Worm (Caenorhabditis elegans) whole organism, L3 larva: ENCODE results near the gene K09E9.1.
A peak's percentile ranks its signal among the peaks of the same experiment; 100 is the strongest.

ENCODE experiments used
- R02D3.7 ChIP-seq: fragments of 150-350 bp; optimal IDR thresholded peaks from 2 replicates; lab custom pipeline; 2014; ENCODE audit warnings: missing biosample characterization, missing genetic modification characterization
- aly-2 ChIP-seq: fragments of 150-350 bp; optimal IDR thresholded peaks from 2 replicates; lab custom pipeline; 2014; ENCODE audit warnings: missing biosample characterization, missing genetic modification characterization
- ama-1 ChIP-seq: fragments of 150-350 bp; optimal IDR thresholded peaks from 2 replicates; lab custom pipeline; 2018
- ceh-28 ChIP-seq: fragments of 150-350 bp; optimal IDR thresholded peaks from 2 replicates; lab custom pipeline; 2014; ENCODE audit warnings: missing biosample characterization, missing genetic modification reagents, missing genetic modification characterization
- ceh-82 ChIP-seq: fragments of 150-350 bp; optimal IDR thresholded peaks from 2 replicates; lab custom pipeline; 2014; ENCODE audit warnings: missing biosample characterization, missing genetic modification characterization
- ceh-9 ChIP-seq: sonication (generic microtip); optimal IDR thresholded peaks from 2 replicates; lab custom pipeline; 2018; ENCODE audit warnings: missing biosample characterization, missing genetic modification characterization
- daf-12 ChIP-seq: fragments of 150-350 bp; optimal IDR thresholded peaks from 2 replicates; lab custom pipeline; 2014; ENCODE audit warnings: missing biosample characterization, missing genetic modification reagents, missing genetic modification characterization
- egl-27 ChIP-seq: sonication (generic microtip); optimal IDR thresholded peaks from 4 replicates; lab custom pipeline; 2017; ENCODE audit warnings: missing biosample characterization, missing genetic modification reagents, missing genetic modification characterization
- egl-5 ChIP-seq: fragments of 150-350 bp; optimal IDR thresholded peaks from 2 replicates; lab custom pipeline; 2017; ENCODE audit warnings: missing biosample characterization, missing genetic modification reagents, missing genetic modification characterization, inconsistent platforms
- elt-2 ChIP-seq: sonication (generic microtip); optimal IDR thresholded peaks from 2 replicates; lab custom pipeline; 2016; ENCODE audit warnings: missing genetic modification reagents, mild to moderate bottlenecking, missing genetic modification characterization, missing compliant biosample characterization
- eor-1 ChIP-seq, 2 experiments: fragments of 150-350 bp; optimal IDR thresholded peaks; 2 replicates each; lab custom pipeline; 2014 to 2018; ENCODE audit warnings: missing biosample characterization in 2 of 2, missing genetic modification characterization in 2 of 2
- fkh-10 ChIP-seq: sonication (generic microtip); optimal IDR thresholded peaks from 2 replicates; lab custom pipeline; 2017; ENCODE audit warnings: missing biosample characterization, missing genetic modification reagents, missing genetic modification characterization
- fkh-2 ChIP-seq: fragments of 150-350 bp; optimal IDR thresholded peaks from 2 replicates; lab custom pipeline; 2014; ENCODE audit warnings: missing biosample characterization, missing genetic modification reagents, missing genetic modification characterization
- fos-1 ChIP-seq: fragments of 150-350 bp; optimal IDR thresholded peaks from 2 replicates; lab custom pipeline; 2014; ENCODE audit warnings: missing biosample characterization, missing genetic modification characterization
- hmg-11 ChIP-seq: sonication (generic microtip); optimal IDR thresholded peaks from 2 replicates; lab custom pipeline; 2016; ENCODE audit warnings: missing genetic modification characterization, missing compliant biosample characterization
- jun-1 ChIP-seq: fragments of 150-350 bp; optimal IDR thresholded peaks from 2 replicates; lab custom pipeline; 2014; ENCODE audit warnings: missing biosample characterization, missing genetic modification reagents, missing genetic modification characterization
- lin-39 ChIP-seq: fragments of 150-350 bp; optimal IDR thresholded peaks from 2 replicates; lab custom pipeline; 2018; ENCODE audit warnings: missing biosample characterization, missing genetic modification reagents, missing genetic modification characterization
- lsy-12 ChIP-seq: sonication (generic microtip); optimal IDR thresholded peaks from 2 replicates; lab custom pipeline; 2016; ENCODE audit warnings: mild to moderate bottlenecking, missing genetic modification characterization, missing compliant biosample characterization
- mml-1 ChIP-seq: fragments of 150-350 bp; sonication (generic microtip); optimal IDR thresholded peaks from 3 replicates; lab custom pipeline; 2014; ENCODE audit warnings: missing biosample characterization, missing genetic modification characterization
- nfya-1 ChIP-seq: sonication (generic microtip); optimal IDR thresholded peaks from 2 replicates; lab custom pipeline; 2017; ENCODE audit warnings: missing genetic modification characterization, mild to moderate bottlenecking, missing compliant biosample characterization, antibody characterized with exemption, moderate library complexity; ENCODE audit not compliant: insufficient read depth
- nhr-11 ChIP-seq: fragments of 150-350 bp; optimal IDR thresholded peaks from 2 replicates; lab custom pipeline; 2014; ENCODE audit warnings: missing biosample characterization, missing genetic modification characterization
- nhr-12 ChIP-seq: fragments of 150-350 bp; optimal IDR thresholded peaks from 2 replicates; lab custom pipeline; 2014; ENCODE audit warnings: missing biosample characterization, missing genetic modification characterization
- nhr-23 ChIP-seq: fragments of 150-350 bp; optimal IDR thresholded peaks from 2 replicates; lab custom pipeline; 2014; ENCODE audit warnings: missing biosample characterization, missing genetic modification reagents, missing genetic modification characterization
- nhr-237 ChIP-seq: fragments of 150-350 bp; optimal IDR thresholded peaks from 2 replicates; lab custom pipeline; 2014; ENCODE audit warnings: missing biosample characterization, missing genetic modification characterization
- nhr-25 ChIP-seq: sonication (generic microtip); optimal IDR thresholded peaks from 2 replicates; lab custom pipeline; 2017; ENCODE audit warnings: missing biosample characterization, missing genetic modification characterization
- nhr-28 ChIP-seq: fragments of 150-350 bp; optimal IDR thresholded peaks from 2 replicates; lab custom pipeline; 2014; ENCODE audit warnings: missing biosample characterization, missing genetic modification characterization
- nhr-43 ChIP-seq: sonication (generic microtip); optimal IDR thresholded peaks from 2 replicates; lab custom pipeline; 2016; ENCODE audit warnings: mild to moderate bottlenecking, missing genetic modification characterization, missing compliant biosample characterization; ENCODE audit not compliant: poor library complexity, severe bottlenecking
- nhr-76 ChIP-seq: fragments of 150-350 bp; sonication (generic microtip); optimal IDR thresholded peaks from 5 replicates; lab custom pipeline; 2014; ENCODE audit warnings: missing biosample characterization, missing genetic modification characterization
- nhr-77 ChIP-seq: fragments of 150-350 bp; optimal IDR thresholded peaks from 2 replicates; lab custom pipeline; 2014; ENCODE audit warnings: missing biosample characterization, missing genetic modification characterization
- pha-4 ChIP-seq: fragments of 150-350 bp; optimal IDR thresholded peaks from 2 replicates; lab custom pipeline; 2014; ENCODE audit warnings: missing biosample characterization, missing genetic modification reagents, missing genetic modification characterization
- pqm-1 ChIP-seq: fragments of 150-350 bp; optimal IDR thresholded peaks from 2 replicates; lab custom pipeline; 2017; ENCODE audit warnings: missing biosample characterization, missing genetic modification characterization, inconsistent platforms
- skn-1 ChIP-seq: fragments of 150-350 bp; optimal IDR thresholded peaks from 2 replicates; lab custom pipeline; 2014; ENCODE audit warnings: missing biosample characterization, missing genetic modification characterization
- snpc-4 ChIP-seq: fragments of 150-350 bp; optimal IDR thresholded peaks from 2 replicates; lab custom pipeline; 2014; ENCODE audit warnings: missing biosample characterization, missing genetic modification characterization
- unc-62 ChIP-seq: fragments of 150-350 bp; sonication (generic microtip); optimal IDR thresholded peaks from 4 replicates; lab custom pipeline; 2014; ENCODE audit warnings: missing biosample characterization, missing genetic modification reagents, missing genetic modification characterization
- ztf-11 ChIP-seq: fragments of 150-350 bp; optimal IDR thresholded peaks from 2 replicates; lab custom pipeline; 2014; ENCODE audit warnings: missing biosample characterization, missing genetic modification characterization
- ztf-4 ChIP-seq: fragments of 150-350 bp; optimal IDR thresholded peaks from 2 replicates; lab custom pipeline; 2014; ENCODE audit warnings: missing biosample characterization, missing genetic modification characterization

The K09E9.1 gene

DNA sequence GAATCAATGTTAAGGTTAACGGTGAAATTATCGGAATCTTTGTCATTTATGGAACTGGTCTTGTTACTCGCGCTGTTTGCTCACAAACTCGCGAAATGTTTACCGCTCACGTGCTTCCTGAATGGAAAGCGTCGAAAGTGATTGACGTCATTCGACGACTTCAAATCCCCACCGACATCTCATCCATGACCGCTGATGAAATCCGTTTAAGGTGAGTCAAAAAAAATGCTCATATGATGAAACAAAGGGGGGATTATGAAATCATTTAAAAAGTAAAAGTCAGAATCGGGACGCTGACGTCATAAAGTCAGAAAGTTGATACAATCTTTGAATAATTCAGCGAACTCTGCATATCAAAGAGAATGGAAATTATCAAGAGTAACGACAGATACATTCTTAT lies 11.7 kb upstream of the K09E9.1 start:
- TF ChIP-seq skn-1 (tag; lab: Kevin White, UChicago), result no peak
- TF ChIP-seq pha-4 (tag; lab: Kevin White, UChicago), result peak; percentile 11
- TF ChIP-seq nfya-1 (tag; lab: Kevin White, UChicago), result peak; percentile 15
- no peak for TF ChIP-seq nhr-28 (tag; lab: Kevin White, UChicago)
- peak; percentile 51 for TF ChIP-seq jun-1 (tag; lab: Kevin White, UChicago)

DNA sequence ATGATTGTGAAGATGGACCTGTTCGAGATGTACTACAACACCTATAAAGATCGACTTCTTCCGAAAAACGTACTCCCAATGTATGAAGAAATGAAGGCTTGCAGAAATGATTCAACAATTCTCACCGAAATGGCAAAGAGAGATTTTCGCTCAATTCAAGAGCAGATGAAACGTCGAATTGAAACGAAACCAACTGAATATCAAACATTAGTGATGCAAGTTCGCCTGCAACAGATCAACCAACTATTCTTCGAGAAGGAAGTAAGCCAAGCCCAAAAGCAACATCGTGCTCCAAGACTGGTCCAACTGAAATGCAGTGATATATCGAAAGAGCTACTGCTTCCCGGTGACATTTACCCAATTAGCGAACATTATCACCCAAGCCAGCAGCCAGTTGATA lies 10.6 kb upstream of the K09E9.1 start:
- TF ChIP-seq skn-1 (tag; lab: Kevin White, UChicago) (no peak), elt-2 (no peak), nhr-237 (tag; lab: Kevin White, UChicago) (no peak), eor-1 (tag; optimal IDR thresholded peaks at IDR 0.05; lab: Kevin White, UChicago) (no peak), fkh-2 (tag; lab: Kevin White, UChicago) (no peak), nhr-12 (tag; lab: Kevin White, UChicago) (no peak), R02D3.7 (tag; lab: Kevin White, UChicago) (no peak), lsy-12 (tag; lab: Kevin White, UChicago) (no peak), egl-5 (no peak)

ce11 chrX:15610527-15611091 lies 9.7 kb upstream of the K09E9.1 start:
- TF ChIP-seq nhr-11 (tag; lab: Kevin White, UChicago) (no peak), ama-1 (peak; percentile 85), pqm-1 (tag; lab: Kevin White, UChicago) (peak; percentile 97), nhr-77 (tag; lab: Kevin White, UChicago) (peak; percentile 35), daf-12 (no peak), snpc-4 (tag; lab: Kevin White, UChicago) (peak; percentile 12), aly-2 (tag; lab: Kevin White, UChicago) (peak; percentile 51), elt-2 (peak; percentile 99), fos-1 (tag; lab: Kevin White, UChicago) (peak; percentile 89), nhr-23 (tag; lab: Kevin White, UChicago) (peak; percentile 17), lsy-12 (tag; lab: Kevin White, UChicago) (peak; percentile 51), jun-1 (tag; lab: Kevin White, UChicago) (peak; percentile 90), pha-4 (tag; lab: Kevin White, UChicago) (peak; percentile 91), nhr-25 (tag; lab: Kevin White, UChicago) (peak; percentile 31), ztf-11 (tag; lab: Kevin White, UChicago) (no peak), nfya-1 (tag; lab: Kevin White, UChicago) (peak; percentile 56), skn-1 (tag; lab: Kevin White, UChicago) (peak; percentile 59), ceh-28 (tag; lab: Kevin White, UChicago) (peak; percentile 78), ztf-4 (tag; lab: Kevin White, UChicago) (no peak)
- TF ChIP-seq, all 47 proteins: peak for 15

DNA sequence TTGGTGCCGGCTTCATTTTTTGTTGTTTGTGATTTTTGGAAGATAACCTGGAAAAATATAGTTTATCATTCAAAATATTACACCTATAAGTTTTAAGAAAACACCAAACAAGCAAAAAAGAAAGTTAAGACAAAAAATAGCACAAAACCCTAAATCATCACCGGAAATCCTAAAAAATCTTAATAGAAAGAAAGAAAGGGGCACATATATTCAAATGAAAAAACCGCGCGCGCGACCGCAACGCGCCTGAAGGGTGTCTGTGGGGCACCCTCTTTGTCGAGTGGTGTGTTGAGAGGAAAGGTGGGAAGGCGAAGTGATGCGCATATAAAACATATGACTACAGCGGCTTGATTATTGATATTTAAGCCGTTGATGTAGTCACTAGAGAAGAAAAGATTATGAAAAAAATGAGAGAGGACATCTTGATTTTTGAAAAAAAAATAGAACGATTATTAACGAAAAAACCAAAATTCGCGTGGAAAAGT lies 6.5 kb upstream of the K09E9.1 start, which contains the start of gene K09E9.3:
TSS of gene K09E9.3 (minus strand) at position 51 of the 485 bp plus-strand sequence.
- no peak for TF ChIP-seq mml-1
- no peak for TF ChIP-seq nhr-77 (tag; lab: Kevin White, UChicago)
- TF ChIP-seq hmg-11 (tag; lab: Kevin White, UChicago), result peak; percentile 65
- no peak for TF ChIP-seq fkh-2 (tag; lab: Kevin White, UChicago)
- no peak for TF ChIP-seq jun-1 (tag; lab: Kevin White, UChicago)
- TF ChIP-seq nhr-25 (tag; lab: Kevin White, UChicago), result no peak
- no peak for TF ChIP-seq nhr-12 (tag; lab: Kevin White, UChicago)
- no peak for TF ChIP-seq aly-2 (tag; lab: Kevin White, UChicago)
- peak; percentile 13 for TF ChIP-seq elt-2
- no peak for TF ChIP-seq nhr-237 (tag; lab: Kevin White, UChicago)
- no peak for TF ChIP-seq nhr-11 (tag; lab: Kevin White, UChicago)
- TF ChIP-seq lin-39, result peak; percentile 66
- no peak for TF ChIP-seq nhr-43
- no peak for TF ChIP-seq skn-1 (tag; lab: Kevin White, UChicago)
- TF ChIP-seq egl-27 (tag; lab: Kevin White, UChicago), result no peak
- TF ChIP-seq unc-62 (GFP tag; lab: Kevin White, UChicago), result no peak
- no peak for TF ChIP-seq ceh-82 (tag; lab: Kevin White, UChicago)
- TF ChIP-seq fkh-10 (GFP tag; lab: Kevin White, UChicago), result no peak
- no peak for TF ChIP-seq nhr-76 (tag; lab: Kevin White, UChicago)
- no peak for TF ChIP-seq nhr-23 (tag; lab: Kevin White, UChicago)
- no peak for TF ChIP-seq ztf-11 (tag; lab: Kevin White, UChicago)
- TF ChIP-seq nfya-1 (tag; lab: Kevin White, UChicago), result peak; percentile 48
- TF ChIP-seq fos-1 (tag; lab: Kevin White, UChicago), result no peak
- peak; percentile 24 for TF ChIP-seq pha-4 (tag; lab: Kevin White, UChicago)
- TF ChIP-seq ceh-9 (tag; lab: Kevin White, UChicago), result no peak
